Fruit fly (Drosophila melanogaster): ENCODE data around the gene Or24a.
A peak's percentile ranks its signal among the peaks of the same experiment; 100 is the strongest.

Or24a gene

dm6 chr2L:4133078-4133477, 32.9 kb downstream of the Or24a start (continued):
- TF ChIP-seq cas (GFP tag; IDR thresholded peaks at IDR 0.05) = no peak
- TF ChIP-seq CG9609 (GFP tag; optimal IDR thresholded peaks at IDR 0.05) = no peak
- TF ChIP-seq sd (tag; optimal IDR thresholded peaks at IDR 0.05) = no peak
- peak; percentile 76 for TF ChIP-seq Blimp-1 (GFP tag; optimal IDR thresholded peaks at IDR 0.05)
- peak; percentile 35 for TF ChIP-seq CG6683 (GFP tag; optimal IDR thresholded peaks at IDR 0.05)
- TF ChIP-seq Sin3A (optimal IDR thresholded peaks at IDR 0.05) = no peak
- peak; percentile 18 for TF ChIP-seq CG8281 (tag; optimal IDR thresholded peaks at IDR 0.05)
- peak; percentile 23 for TF ChIP-seq CG10209 (GFP tag; optimal IDR thresholded peaks at IDR 0.05)
- no peak for TF ChIP-seq p53 (GFP tag; optimal IDR thresholded peaks at IDR 0.05)
- TF ChIP-seq CG3995 (GFP tag; optimal IDR thresholded peaks at IDR 0.05) = no peak
- TF ChIP-seq mirr (GFP tag; optimal IDR thresholded peaks at IDR 0.05) = no peak
- TF ChIP-seq CG7745 (tag; optimal IDR thresholded peaks at IDR 0.05) = no peak
- TF ChIP-seq CG18599 (GFP tag; optimal IDR thresholded peaks at IDR 0.05) = peak; percentile 75
- no peak for TF ChIP-seq amos (GFP tag; IDR thresholded peaks at IDR 0.05; ENCODE audit: partially characterized antibody)
- TF ChIP-seq Abd-B (GFP tag; optimal IDR thresholded peaks at IDR 0.05) = no peak
- TF ChIP-seq CG7987 (GFP tag; optimal IDR thresholded peaks at IDR 0.05) = no peak
- TF ChIP-seq cad (GFP tag; optimal IDR thresholded peaks at IDR 0.05) = no peak
- TF ChIP-seq CG4707 (GFP tag; optimal IDR thresholded peaks at IDR 0.05) = no peak
- TF ChIP-seq da (GFP tag; optimal IDR thresholded peaks at IDR 0.05) = no peak
- peak; percentile 77 for TF ChIP-seq CG18262 (tag; optimal IDR thresholded peaks at IDR 0.05)
- peak; percentile 75 for TF ChIP-seq Fer1 (GFP tag; optimal IDR thresholded peaks at IDR 0.05)
- no peak for TF ChIP-seq hkb (optimal IDR thresholded peaks at IDR 0.05)
- peak; percentile 64 for TF ChIP-seq hkb (GFP tag; IDR thresholded peaks at IDR 0.05)
- peak; percentile 25 for TF ChIP-seq Hmr (GFP tag; optimal IDR thresholded peaks at IDR 0.05)
- TF ChIP-seq croc (GFP tag; conservative IDR thresholded peaks at IDR 0.05) = peak; percentile 56; the same call in 2 of the 3 replicates
- TF ChIP-seq ftz-f1 (GFP tag; optimal IDR thresholded peaks at IDR 0.05) = no peak
- TF ChIP-seq gro (GFP tag; optimal IDR thresholded peaks at IDR 0.05) = no peak
- no peak for TF ChIP-seq pb (GFP tag; optimal IDR thresholded peaks at IDR 0.05)
- TF ChIP-seq ken (GFP tag; IDR thresholded peaks at IDR 0.05) = no peak
- peak; percentile 22 for TF ChIP-seq CG17802 (tag; optimal IDR thresholded peaks at IDR 0.05)
- TF ChIP-seq CG1603 (tag; optimal IDR thresholded peaks at IDR 0.05) = peak; percentile 18
- no peak for TF ChIP-seq slbo (GFP tag; IDR thresholded peaks at IDR 0.05)
- TF ChIP-seq stc (GFP tag; IDR thresholded peaks at IDR 0.05) = peak; percentile 64; the same call in 1 of the 2 replicates
- TF ChIP-seq CG13287 (GFP tag; IDR thresholded peaks at IDR 0.05; ENCODE audit: partially characterized antibody) = no peak
- peak; percentile 43; the same call in 1 of the 2 replicates for TF ChIP-seq HLH3B (GFP tag; IDR thresholded peaks at IDR 0.05)
- TF ChIP-seq CG8089 (GFP tag; optimal IDR thresholded peaks at IDR 0.05) = no peak
- 0 out of 2 replicates have a peak, but pooled peaks have one; percentile 29 for TF ChIP-seq CG31224 (GFP tag; IDR thresholded peaks at IDR 0.05)
- TF ChIP-seq Nf-YB (GFP tag; optimal IDR thresholded peaks at IDR 0.05) = no peak
- TF ChIP-seq CG7357 (GFP tag; IDR thresholded peaks at IDR 0.05) = peak; percentile 63; the same call in 2 of the 3 replicates
- no peak for TF ChIP-seq CG1647 (GFP tag; optimal IDR thresholded peaks at IDR 0.05)
- TF ChIP-seq CG10462 (GFP tag; optimal IDR thresholded peaks at IDR 0.05) = no peak
- peak; percentile 68 for TF ChIP-seq CG4424 (GFP tag; optimal IDR thresholded peaks at IDR 0.05)
- peak; percentile 39 for TF ChIP-seq CG15514 (GFP tag; optimal IDR thresholded peaks at IDR 0.05)
- peak; percentile 68 for TF ChIP-seq B-H1 (GFP tag; IDR thresholded peaks at IDR 0.05)
- TF ChIP-seq zfh1 (GFP tag; IDR thresholded peaks at IDR 0.05) = no peak
- no peak for TF ChIP-seq shn (GFP tag; optimal IDR thresholded peaks at IDR 0.05)
- no peak for TF ChIP-seq chn (GFP tag; optimal IDR thresholded peaks at IDR 0.05)
- TF ChIP-seq esg (GFP tag; conservative IDR thresholded peaks at IDR 0.05) = peak; percentile 40
- TF ChIP-seq zf30C (GFP tag; optimal IDR thresholded peaks at IDR 0.05) = no peak
- no peak for TF ChIP-seq bigmax (GFP tag; optimal IDR thresholded peaks at IDR 0.05)
- no peak for TF ChIP-seq CG14014 (GFP tag; IDR thresholded peaks at IDR 0.05)
- no peak for TF ChIP-seq CG12299 (tag; optimal IDR thresholded peaks at IDR 0.05)
